Fruit fly (Drosophila melanogaster): ENCODE measurements around the gene Uch-L5.

Uch-L5 gene

dm6 chr3L:9447239-9447777, 29.5 kb downstream of the Uch-L5 start (continued):
- TF ChIP-seq CHES-1-like (GFP tag; optimal IDR thresholded peaks at IDR 0.05), result peak; percentile 18
- peak; percentile 97 for TF ChIP-seq CG10431 (GFP tag; optimal IDR thresholded peaks at IDR 0.05)
- no peak for TF ChIP-seq Trl (optimal IDR thresholded peaks at IDR 0.05)
- no peak for TF ChIP-seq Trl (GFP tag; optimal IDR thresholded peaks at IDR 0.05)
- TF ChIP-seq dysf (GFP tag; IDR thresholded peaks at IDR 0.05), result no peak
- TF ChIP-seq tx (GFP tag; optimal IDR thresholded peaks at IDR 0.05), result no peak
- peak; percentile 6 for TF ChIP-seq Abd-B (GFP tag; optimal IDR thresholded peaks at IDR 0.05)
- no peak for TF ChIP-seq HmgZ (tag; optimal IDR thresholded peaks at IDR 0.05)
- peak; percentile 38 for TF ChIP-seq Rfx (GFP tag; IDR thresholded peaks at IDR 0.05)
- TF ChIP-seq CG3838 (GFP tag; optimal IDR thresholded peaks at IDR 0.05), result no peak
- TF ChIP-seq pzg (GFP tag; optimal IDR thresholded peaks at IDR 0.05), result no peak
- no peak for TF ChIP-seq CG18476 (GFP tag; optimal IDR thresholded peaks at IDR 0.05)
- no peak for TF ChIP-seq Optix (GFP tag; IDR thresholded peaks at IDR 0.05)

dm6 chr3L:9446731-9447238, 30.0 kb downstream of the Uch-L5 start, which contains the start of gene CG3529:
Gene CG3529 (plus strand): TSS chr3L:9446864.
- TF ChIP-seq Nf-YC (tag; optimal IDR thresholded peaks at IDR 0.05) (peak; percentile 31), CG4617 (GFP tag; optimal IDR thresholded peaks at IDR 0.05; ENCODE audit: borderline replicate concordance) (peak; percentile 84), Blimp-1 (GFP tag; optimal IDR thresholded peaks at IDR 0.05) (peak; percentile 26), Bdp1 (GFP tag; optimal IDR thresholded peaks at IDR 0.05) (peak; percentile 19), CG10209 (GFP tag; optimal IDR thresholded peaks at IDR 0.05) (peak; percentile 8), nerfin-1 (tag; optimal IDR thresholded peaks at IDR 0.05) (peak; percentile 87), CG6854 (GFP tag; optimal IDR thresholded peaks at IDR 0.05) (peak; percentile 17), az2 (GFP tag; optimal IDR thresholded peaks at IDR 0.05) (peak; percentile 10), Asciz (GFP tag; optimal IDR thresholded peaks at IDR 0.05) (peak; percentile 37), tgo (GFP tag; IDR thresholded peaks at IDR 0.05) (no peak), YL-1 (GFP tag; optimal IDR thresholded peaks at IDR 0.05) (peak; percentile 66), CG6683 (GFP tag; optimal IDR thresholded peaks at IDR 0.05) (no peak), CG15269 (tag; optimal IDR thresholded peaks at IDR 0.05) (peak; percentile 1), Med (GFP tag) (peak; percentile 81), Camta (GFP tag; optimal IDR thresholded peaks at IDR 0.05) (peak; percentile 25), slou (GFP tag; optimal IDR thresholded peaks at IDR 0.05) (no peak), lab (GFP tag; optimal IDR thresholded peaks at IDR 0.05) (peak; percentile 23), CG12104 (GFP tag; optimal IDR thresholded peaks at IDR 0.05) (peak; percentile 21), dpn (GFP tag; optimal IDR thresholded peaks at IDR 0.05) (peak in 1 of 2 experiments; percentile 27), CG1647 (GFP tag; optimal IDR thresholded peaks at IDR 0.05) (peak; percentile 35), MBD-R2 (GFP tag; IDR thresholded peaks at IDR 0.05) (peak; percentile 53; the same call in 1 of the 2 replicates), CG1602 (GFP tag; optimal IDR thresholded peaks at IDR 0.05) (peak; percentile 5), zfh1 (GFP tag; IDR thresholded peaks at IDR 0.05) (no peak), Drgx (GFP tag; IDR thresholded peaks at IDR 0.05) (no peak), jigr1 (GFP tag; IDR thresholded peaks at IDR 0.05) (no peak), CG12391 (tag; optimal IDR thresholded peaks at IDR 0.05) (peak; percentile 39), CG7987 (GFP tag; optimal IDR thresholded peaks at IDR 0.05) (peak; percentile 4), crc (GFP tag; optimal IDR thresholded peaks at IDR 0.05) (no peak), so (GFP tag; IDR thresholded peaks at IDR 0.05) (0 out of 3 replicates have a peak, but pooled peaks have one; percentile 28), CG3281 (GFP tag; optimal IDR thresholded peaks at IDR 0.05) (peak; percentile 25), nom (GFP tag; optimal IDR thresholded peaks at IDR 0.05) (peak; percentile 51), B-H1 (GFP tag; IDR thresholded peaks at IDR 0.05) (no peak), bcd (GFP tag; optimal IDR thresholded peaks at IDR 0.05) (peak; percentile 27), Rfx (GFP tag; IDR thresholded peaks at IDR 0.05) (peak; percentile 61), lola (GFP tag; optimal IDR thresholded peaks at IDR 0.05) (peak in 1 of 3 experiments; percentile 1), Optix (GFP tag; IDR thresholded peaks at IDR 0.05) (no peak), CG13624 (GFP tag; optimal IDR thresholded peaks at IDR 0.05) (peak; percentile 32), CG11723 (GFP tag; optimal IDR thresholded peaks at IDR 0.05) (peak; percentile 13)
